Fruit fly (Drosophila melanogaster): Measurements from ENCODE around the gene CG9330.
A peak's percentile ranks its signal among the peaks of the same experiment; 100 is the strongest.

Gene CG9330

dm6 chr3L:19575650-19576049, 10.4 kb upstream of the CG9330 start (continued):
- TF ChIP-seq CG1792 (GFP tag; optimal IDR thresholded peaks at IDR 0.05) (peak; percentile 49), hbn (GFP tag; IDR thresholded peaks at IDR 0.05; ENCODE audit: partially characterized antibody) (no peak), Dbx (GFP tag; IDR thresholded peaks at IDR 0.05) (no peak), lola (GFP tag; optimal IDR thresholded peaks at IDR 0.05) (peak in 1 of 3 experiments; percentile 12), unpg (GFP tag; optimal IDR thresholded peaks at IDR 0.05) (peak; percentile 53), CG33557 (GFP tag; optimal IDR thresholded peaks at IDR 0.05) (peak; percentile 58), CG17612 (GFP tag; IDR thresholded peaks at IDR 0.05) (0 out of 2 replicates have a peak, but pooled peaks have one; percentile 21), CG1647 (GFP tag; optimal IDR thresholded peaks at IDR 0.05) (peak; percentile 39), CG18262 (tag; optimal IDR thresholded peaks at IDR 0.05) (peak; percentile 30), Fer1 (GFP tag; optimal IDR thresholded peaks at IDR 0.05) (peak; percentile 35), CG6854 (GFP tag; optimal IDR thresholded peaks at IDR 0.05) (peak; percentile 16), her (GFP tag; optimal IDR thresholded peaks at IDR 0.05) (no peak), grau (tag; optimal IDR thresholded peaks at IDR 0.05) (peak; percentile 5), H15 (GFP tag; IDR thresholded peaks at IDR 0.05) (peak; percentile 50; the same call in 2 of the 3 replicates), CG17361 (GFP tag; IDR thresholded peaks at IDR 0.05) (0 out of 3 replicates have a peak, but pooled peaks have one; percentile 14), CG14441 (GFP tag; IDR thresholded peaks at IDR 0.05) (no peak), CG8924 (tag; optimal IDR thresholded peaks at IDR 0.05) (peak; percentile 21), Doc3 (GFP tag; IDR thresholded peaks at IDR 0.05; ENCODE audit: partially characterized antibody) (no peak), Fer3 (tag; optimal IDR thresholded peaks at IDR 0.05) (peak; percentile 18), wek (GFP tag; optimal IDR thresholded peaks at IDR 0.05) (peak; percentile 79), CG7987 (GFP tag; optimal IDR thresholded peaks at IDR 0.05) (peak; percentile 65), CG6689 (GFP tag; IDR thresholded peaks at IDR 0.05) (peak; percentile 15; the same call in 1 of the 2 replicates), CG8290 (GFP tag; optimal IDR thresholded peaks at IDR 0.05) (peak; percentile 4), CG8290 (tag; optimal IDR thresholded peaks at IDR 0.05) (peak in 1 of 2 experiments; percentile 59), CG4328 (GFP tag; optimal IDR thresholded peaks at IDR 0.05) (peak; percentile 52), Stat92E (GFP tag; optimal IDR thresholded peaks at IDR 0.05) (peak in 1 of 3 experiments; percentile 11), CG1024 (GFP tag; IDR thresholded peaks at IDR 0.05) (peak; percentile 26; the same call in 1 of the 2 replicates), tap (tag; optimal IDR thresholded peaks at IDR 0.05) (peak; percentile 39), cg (GFP tag; optimal IDR thresholded peaks at IDR 0.05) (peak; percentile 40), ranshi (GFP tag; IDR thresholded peaks at IDR 0.05) (no peak), CG16863 (GFP tag; optimal IDR thresholded peaks at IDR 0.05) (peak; percentile 17), CG10979 (tag; optimal IDR thresholded peaks at IDR 0.05) (peak; percentile 20), odd (GFP tag; optimal IDR thresholded peaks at IDR 0.05) (peak; percentile 65), CG8388 (GFP tag; optimal IDR thresholded peaks at IDR 0.05) (peak; percentile 12), CG7745 (tag; optimal IDR thresholded peaks at IDR 0.05) (peak; percentile 63), slp2 (GFP tag; optimal IDR thresholded peaks at IDR 0.05) (peak; percentile 1), CG18764 (GFP tag; optimal IDR thresholded peaks at IDR 0.05) (no peak), Rfx (GFP tag; IDR thresholded peaks at IDR 0.05) (peak; percentile 18; the same call in 1 of the 2 replicates), kni (GFP tag; optimal IDR thresholded peaks at IDR 0.05) (peak; percentile 68), CG17359 (tag; optimal IDR thresholded peaks at IDR 0.05) (peak; percentile 36), fd96Cb (tag; optimal IDR thresholded peaks at IDR 0.05) (peak; percentile 10), Trl (optimal IDR thresholded peaks at IDR 0.05) (no peak), Trl (GFP tag; optimal IDR thresholded peaks at IDR 0.05) (peak; percentile 2), sd (tag; optimal IDR thresholded peaks at IDR 0.05) (peak; percentile 64), gsb (GFP tag; IDR thresholded peaks at IDR 0.05) (0 out of 2 replicates have a peak, but pooled peaks have one; percentile 19), CG17912 (GFP tag; optimal IDR thresholded peaks at IDR 0.05) (peak; percentile 32), CG15696 (tag; optimal IDR thresholded peaks at IDR 0.05) (peak; percentile 42), Nf-YA (GFP tag; IDR thresholded peaks at IDR 0.05) (no peak), CG8281 (tag; optimal IDR thresholded peaks at IDR 0.05) (peak; percentile 42), CG12071 (GFP tag; optimal IDR thresholded peaks at IDR 0.05) (peak; percentile 66)
